Worm (Caenorhabditis elegans) whole organism, midembryonic: ENCODE results near the gene clec-173.

Experiments
- T22C8.4 ChIP-seq: fragments of 200-800 bp; sonication (Bioruptor generic); IDR thresholded peaks from 2 replicates; pipeline ENCODE4 v1.3.6; 2022; ENCODE audit warnings: missing genetic modification characterization, missing compliant biosample characterization
- cog-1 ChIP-seq: sonication (generic microtip); optimal IDR thresholded peaks from 2 replicates; lab custom pipeline; 2016; ENCODE audit warnings: missing genetic modification characterization, missing compliant biosample characterization
- flt-1 ChIP-seq: fragments of 200-800 bp; sonication (Bioruptor generic); IDR thresholded peaks from 2 replicates; pipeline ENCODE4 v1.3.6; 2022; ENCODE audit warnings: missing genetic modification characterization, missing compliant biosample characterization
- klf-2 ChIP-seq: fragments of 200-800 bp; sonication (Bioruptor generic); conservative IDR thresholded peaks from 2 replicates; pipeline ENCODE4 v1.3.6; 2022; ENCODE audit warnings: missing genetic modification reagents, missing genetic modification characterization, missing compliant biosample characterization
- med-1 ChIP-seq: sonication (generic microtip); optimal IDR thresholded peaks from 2 replicates; lab custom pipeline; 2017; ENCODE audit warnings: missing genetic modification characterization, mild to moderate bottlenecking, missing compliant biosample characterization, antibody characterized with exemption, missing genetic modification reagents; ENCODE audit not compliant: insufficient read depth
- ref-1 ChIP-seq: fragments of 200-800 bp; sonication (Bioruptor generic); conservative IDR thresholded peaks from 2 replicates; pipeline ENCODE4 v1.3.6; 2022; ENCODE audit warnings: missing genetic modification reagents, missing genetic modification characterization, missing compliant biosample characterization
- tab-1 ChIP-seq: fragments of 200-800 bp; sonication (Bioruptor generic); IDR thresholded peaks from 2 replicates; pipeline ENCODE4 v1.3.6; 2022; ENCODE audit warnings: missing genetic modification characterization, missing compliant biosample characterization
- ztf-23 ChIP-seq: fragments of 200-800 bp; sonication (Bioruptor generic); IDR thresholded peaks from 2 replicates; pipeline ENCODE4 v1.3.6; 2022; ENCODE audit warnings: missing genetic modification reagents, missing genetic modification characterization, missing compliant biosample characterization
- ztf-29 ChIP-seq: fragments of 200-800 bp; sonication (Bioruptor generic); IDR thresholded peaks from 2 replicates; pipeline ENCODE4 v1.3.6; 2022; ENCODE audit warnings: missing genetic modification reagents, missing genetic modification characterization, missing compliant biosample characterization

clec-173 gene

ce11 chrIV:3299229-3299628 lies 31.7 kb upstream of the clec-173 start:
- TF ChIP-seq ztf-23 (GFP tag; lab: Robert Waterston, UW) (no peak), med-1 (GFP tag; lab: Kevin White, UChicago) (no peak), cog-1 (tag; lab: Kevin White, UChicago) (no peak), ref-1 (GFP tag; lab: Robert Waterston, UW) (no peak)

ce11 chrIV:3298300-3298699 lies 30.8 kb upstream of the clec-173 start, which contains the start of gene W08E12.6:
Gene W08E12.6, plus strand, starts transcription at chrIV:3298600.
- no peak for TF ChIP-seq flt-1
- TF ChIP-seq ref-1 (GFP tag; lab: Robert Waterston, UW) = no peak
- TF ChIP-seq klf-2 = no peak
- no peak for TF ChIP-seq ztf-23 (GFP tag; lab: Robert Waterston, UW)

ce11 chrIV:3296578-3297549 lies 29.4 kb upstream of the clec-173 start:
- TF ChIP-seq klf-2 (no peak), T22C8.4 (GFP tag; lab: Robert Waterston, UW) (no peak), ztf-23 (GFP tag; lab: Robert Waterston, UW) (no peak), med-1 (GFP tag; lab: Kevin White, UChicago) (no peak), flt-1 (no peak), ref-1 (GFP tag; lab: Robert Waterston, UW) (no peak), cog-1 (tag; lab: Kevin White, UChicago) (no peak), ztf-29 (GFP tag; lab: Robert Waterston, UW) (no peak), tab-1 (GFP tag; lab: Robert Waterston, UW) (no peak)

- TF ChIP-seq tab-1 (GFP tag; lab: Robert Waterston, UW) (no peak), ztf-29 (GFP tag; lab: Robert Waterston, UW) (no peak), klf-2 (peak; percentile 60; the same call in 1 of the 2 replicates), ztf-23 (GFP tag; lab: Robert Waterston, UW) (peak; percentile 67), flt-1 (peak; percentile 77), cog-1 (tag; lab: Kevin White, UChicago) (peak; percentile 91), T22C8.4 (GFP tag; lab: Robert Waterston, UW) (no peak), med-1 (GFP tag; lab: Kevin White, UChicago) (no peak)
Measured at ce11 chrIV:3294553-3295185, 27.2 kb upstream of the clec-173 start, which contains the start of gene W08E12.7. Gene W08E12.7, plus strand, starts transcription at chrIV:3295135.

DNA sequence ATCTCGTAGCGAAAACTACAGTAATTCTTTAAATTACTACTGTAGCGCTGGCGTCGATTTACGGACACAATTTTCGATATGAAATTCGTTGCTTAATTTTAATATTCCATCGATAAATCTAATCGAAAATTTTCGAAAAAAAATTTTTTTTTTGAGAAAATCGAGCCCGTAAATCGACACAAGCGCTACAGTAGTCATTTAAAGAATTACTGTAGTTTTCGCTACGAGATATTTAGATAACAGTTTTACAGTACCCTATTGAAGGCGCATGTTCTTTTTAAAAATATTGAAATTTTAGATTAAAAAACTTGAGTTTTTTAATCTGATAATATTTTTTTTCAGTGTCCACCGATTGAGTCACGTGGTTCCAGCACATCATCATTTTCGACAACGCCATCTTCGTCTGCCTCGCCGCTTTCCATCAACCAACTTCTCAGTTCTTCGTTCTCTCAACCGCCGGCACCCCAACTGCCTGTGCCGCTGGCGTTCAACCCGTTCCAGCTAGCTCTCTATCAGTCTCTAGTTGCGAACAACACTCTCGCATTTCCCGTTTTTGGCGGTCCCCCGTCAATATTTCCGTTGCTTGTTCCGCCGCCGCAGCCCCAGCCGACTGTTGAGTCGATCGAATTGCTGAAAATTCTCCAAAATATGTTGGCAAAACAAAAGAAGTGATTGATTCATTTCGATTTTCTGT lies 26.5 kb upstream of the clec-173 start:
- no peak for TF ChIP-seq ref-1 (GFP tag; lab: Robert Waterston, UW)
- no peak for TF ChIP-seq ztf-23 (GFP tag; lab: Robert Waterston, UW)
- no peak for TF ChIP-seq klf-2
- no peak for TF ChIP-seq flt-1
- TF ChIP-seq ztf-29 (GFP tag; lab: Robert Waterston, UW) = no peak
- no peak for TF ChIP-seq T22C8.4 (GFP tag; lab: Robert Waterston, UW)
- TF ChIP-seq med-1 (GFP tag; lab: Kevin White, UChicago) = no peak
- TF ChIP-seq cog-1 (tag; lab: Kevin White, UChicago) = no peak
- TF ChIP-seq tab-1 (GFP tag; lab: Robert Waterston, UW) = no peak

ce11 chrIV:3291977-3292561 lies 24.6 kb upstream of the clec-173 start, which contains the start of gene W08E12.8:
Gene W08E12.8, plus strand, starts transcription at chrIV:3292371.
- no peak for TF ChIP-seq klf-2
- no peak for TF ChIP-seq med-1 (GFP tag; lab: Kevin White, UChicago)
- no peak for TF ChIP-seq tab-1 (GFP tag; lab: Robert Waterston, UW)
- TF ChIP-seq cog-1 (tag; lab: Kevin White, UChicago) = no peak
- no peak for TF ChIP-seq ztf-29 (GFP tag; lab: Robert Waterston, UW)
- no peak for TF ChIP-seq ref-1 (GFP tag; lab: Robert Waterston, UW)
- no peak for TF ChIP-seq ztf-23 (GFP tag; lab: Robert Waterston, UW)
- no peak for TF ChIP-seq T22C8.4 (GFP tag; lab: Robert Waterston, UW)
- no peak for TF ChIP-seq flt-1

DNA sequence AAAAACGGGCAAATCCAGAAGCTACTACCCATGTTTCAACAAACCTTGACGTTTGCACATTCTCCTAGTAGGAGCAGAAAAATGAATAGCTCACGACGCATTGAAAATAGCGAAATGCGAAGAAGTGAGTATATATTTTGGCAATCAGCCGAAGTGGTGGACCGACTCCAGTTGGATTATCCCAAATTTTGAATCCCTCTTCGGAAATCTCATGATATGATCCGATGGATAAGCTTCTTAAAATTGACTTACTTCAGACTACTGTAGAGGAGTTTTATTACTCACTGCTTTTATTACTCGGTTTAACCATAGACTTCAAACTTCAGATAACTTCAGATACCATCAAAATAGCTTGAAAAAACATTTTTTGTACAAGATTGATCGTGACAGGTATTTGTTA lies 21.8 kb upstream of the clec-173 start, which contains the start of gene gcy-23:
Gene gcy-23 (minus strand): TSS at position 101 of the 400 bp plus-strand sequence.
- TF ChIP-seq ztf-29 (GFP tag; lab: Robert Waterston, UW) (no peak), flt-1 (no peak), klf-2 (no peak), tab-1 (GFP tag; lab: Robert Waterston, UW) (no peak), cog-1 (tag; lab: Kevin White, UChicago) (no peak), ref-1 (GFP tag; lab: Robert Waterston, UW) (no peak), T22C8.4 (GFP tag; lab: Robert Waterston, UW) (no peak), med-1 (GFP tag; lab: Kevin White, UChicago) (no peak), ztf-23 (GFP tag; lab: Robert Waterston, UW) (no peak)

- TF ChIP-seq ztf-23 (GFP tag; lab: Robert Waterston, UW) = no peak
- no peak for TF ChIP-seq tab-1 (GFP tag; lab: Robert Waterston, UW)
- no peak for TF ChIP-seq T22C8.4 (GFP tag; lab: Robert Waterston, UW)
- TF ChIP-seq klf-2 = no peak
- TF ChIP-seq ref-1 (GFP tag; lab: Robert Waterston, UW) = no peak
- no peak for TF ChIP-seq flt-1
- no peak for TF ChIP-seq cog-1 (tag; lab: Kevin White, UChicago)
- TF ChIP-seq ztf-29 (GFP tag; lab: Robert Waterston, UW) = no peak
- TF ChIP-seq med-1 (GFP tag; lab: Kevin White, UChicago) = no peak
Measured at ce11 chrIV:3278822-3279221, 11.3 kb upstream of the clec-173 start.
